Fruit fly (Drosophila melanogaster) whole organism, wandering third instar larva: ENCODE measurements around the gene Srp19.

Experiments
- Abd-B ChIP-seq: fragments of >200 bp; optimal IDR thresholded peaks from 2 replicates; lab custom pipeline; 2017; ENCODE audit warnings: missing biosample characterization, missing genetic modification characterization
- CG32264 ChIP-seq: fragments of 200-800 bp; sonication (Bioruptor generic); optimal IDR thresholded peaks from 2 replicates; lab custom pipeline; 2016; ENCODE audit warnings: missing biosample characterization, missing genetic modification characterization
- CG9705 ChIP-seq: fragments of 200-800 bp; sonication (Bioruptor generic); optimal IDR thresholded peaks from 2 replicates; lab custom pipeline; 2018; ENCODE audit warnings: missing biosample characterization, mild to moderate bottlenecking, missing genetic modification characterization
- CrebA ChIP-seq: fragments of 200-800 bp; sonication (Bioruptor generic); optimal IDR thresholded peaks from 2 replicates; lab custom pipeline; 2016; ENCODE audit warnings: missing biosample characterization, mild to moderate bottlenecking, missing genetic modification characterization, borderline replicate concordance
- Dfd ChIP-seq: fragments of >200 bp; optimal IDR thresholded peaks from 2 replicates; lab custom pipeline; 2017; ENCODE audit warnings: missing biosample characterization, missing genetic modification characterization
- Dif ChIP-seq: fragments of 200-275, 200-300 bp; sonication (Bioruptor generic); optimal IDR thresholded peaks from 2 replicates; lab custom pipeline; 2018; ENCODE audit warnings: missing biosample characterization, missing genetic modification characterization; ENCODE audit not compliant: partially characterized antibody
- GATAd ChIP-seq: sonication (Bioruptor generic); optimal IDR thresholded peaks from 2 replicates; lab custom pipeline; 2016; ENCODE audit warnings: missing biosample characterization, missing genetic modification characterization
- HLH106 ChIP-seq: fragments of 200-800 bp; optimal IDR thresholded peaks from 3 replicates; lab custom pipeline; 2019; ENCODE audit warnings: missing biosample characterization, mild to moderate bottlenecking, missing genetic modification characterization, moderate library complexity
- Hnf4 ChIP-seq: fragments of 200-800 bp; sonication (Bioruptor generic); optimal IDR thresholded peaks from 2 replicates; lab custom pipeline; 2016; ENCODE audit warnings: missing biosample characterization, mild to moderate bottlenecking, missing genetic modification characterization
- Hr78 ChIP-seq: fragments of >200 bp; optimal IDR thresholded peaks from 2 replicates; lab custom pipeline; 2017; ENCODE audit warnings: missing biosample characterization, missing genetic modification characterization
- Hr83 ChIP-seq: fragments of 200-300 bp; sonication (Bioruptor generic); optimal IDR thresholded peaks from 2 replicates; lab custom pipeline; 2016; ENCODE audit warnings: missing biosample characterization, mild to moderate bottlenecking, missing genetic modification characterization, moderate library complexity; ENCODE audit not compliant: poor library complexity, severe bottlenecking
- Jra ChIP-seq: sonication (Bioruptor generic); optimal IDR thresholded peaks from 2 replicates; lab custom pipeline; 2016; ENCODE audit warnings: missing biosample characterization, missing genetic modification characterization
- Mio ChIP-seq: sonication (Bioruptor generic); optimal IDR thresholded peaks from 2 replicates; lab custom pipeline; 2016; ENCODE audit warnings: missing biosample characterization, missing genetic modification characterization
- Myc ChIP-seq: fragments of >200 bp; optimal IDR thresholded peaks from 2 replicates; lab custom pipeline; 2017
- N ChIP-seq: fragments of >200 bp; optimal IDR thresholded peaks from 2 replicates; lab custom pipeline; 2018; ENCODE audit warnings: missing biosample characterization, missing external identifiers, missing genetic modification characterization
- OdsH ChIP-seq: fragments of 200-800 bp; sonication (Bioruptor generic); optimal IDR thresholded peaks from 2 replicates; lab custom pipeline; 2016; ENCODE audit warnings: missing biosample characterization, mild to moderate bottlenecking, missing genetic modification characterization
- Rel ChIP-seq, 2 experiments: fragments of 200-800 bp; sonication (Bioruptor generic) in 1 of 2; optimal IDR thresholded peaks; 2 replicates in 1 of 2; 3 replicates in 1 of 2; lab custom pipeline; 2016 to 2019; ENCODE audit warnings: mild to moderate bottlenecking in 2 of 2, missing biosample characterization in 2 of 2, missing genetic modification characterization in 2 of 2, moderate library complexity in 1 of 2
- Sp1 ChIP-seq: fragments of 200-800 bp; sonication (Bioruptor generic); optimal IDR thresholded peaks from 3 replicates; lab custom pipeline; 2019; ENCODE audit warnings: missing biosample characterization, mild to moderate bottlenecking, missing genetic modification characterization, moderate library complexity
- Vsx2 ChIP-seq: fragments of 200-300, 225-300 bp; sonication (Bioruptor generic); optimal IDR thresholded peaks from 2 replicates; lab custom pipeline; 2018; ENCODE audit warnings: missing biosample characterization, missing genetic modification characterization; ENCODE audit not compliant: partially characterized antibody
- br ChIP-seq: fragments of 200-800 bp; sonication (Bioruptor generic); optimal IDR thresholded peaks from 2 replicates; lab custom pipeline; 2016; ENCODE audit warnings: missing biosample characterization, missing genetic modification characterization
- brk ChIP-seq: fragments of 200-800 bp; sonication (Bioruptor generic); optimal IDR thresholded peaks from 2 replicates; lab custom pipeline; 2016; ENCODE audit warnings: missing biosample characterization, mild to moderate bottlenecking, missing genetic modification characterization
- dl ChIP-seq, 2 experiments: fragments of 175-275, 200-275 bp in 1 of 2; fragments of 200-275 bp in 1 of 2; sonication (Bioruptor generic); optimal IDR thresholded peaks; lab custom pipeline; 2018; ENCODE audit warnings: mild to moderate bottlenecking in 2 of 2, missing biosample characterization in 2 of 2, missing genetic modification characterization in 2 of 2, moderate library complexity in 2 of 2; ENCODE audit not compliant: partially characterized antibody in 2 of 2, insufficient read depth in 1 of 2
- dmrt93B ChIP-seq: fragments of 200-800 bp; sonication (Bioruptor generic); optimal IDR thresholded peaks from 2 replicates; lab custom pipeline; 2018; ENCODE audit warnings: missing biosample characterization, mild to moderate bottlenecking, missing genetic modification characterization
- dsf ChIP-seq: sonication (Bioruptor generic); optimal IDR thresholded peaks from 2 replicates; lab custom pipeline; 2016; ENCODE audit warnings: missing biosample characterization, missing genetic modification characterization, borderline replicate concordance
- ey ChIP-seq: fragments of 200-800 bp; sonication (Bioruptor generic); optimal IDR thresholded peaks from 2 replicates; lab custom pipeline; 2016; ENCODE audit warnings: missing biosample characterization, missing genetic modification characterization
- foxo ChIP-seq, 2 experiments: fragments of 200-800 bp; sonication (Bioruptor generic); optimal IDR thresholded peaks; 2 replicates in 1 of 2; 3 replicates in 1 of 2; lab custom pipeline; 2016 to 2017; ENCODE audit warnings: missing biosample characterization in 2 of 2, missing genetic modification characterization in 2 of 2
- fru ChIP-seq: fragments of 200-800 bp; sonication (Bioruptor generic); optimal IDR thresholded peaks from 3 replicates; lab custom pipeline; 2016; ENCODE audit warnings: missing biosample characterization, mild to moderate bottlenecking, missing genetic modification characterization
- h ChIP-seq: fragments of 200-800 bp; sonication (Bioruptor generic); optimal IDR thresholded peaks from 3 replicates; lab custom pipeline; 2016; ENCODE audit warnings: missing biosample characterization, mild to moderate bottlenecking, missing genetic modification characterization
- jim ChIP-seq: fragments of 175-275, 200-325 bp; sonication (Bioruptor generic); optimal IDR thresholded peaks from 2 replicates; lab custom pipeline; 2016; ENCODE audit warnings: missing biosample characterization, mild to moderate bottlenecking, missing genetic modification characterization
- lola ChIP-seq: fragments of >200 bp; optimal IDR thresholded peaks from 2 replicates; lab custom pipeline; 2017; ENCODE audit warnings: missing biosample characterization, missing genetic modification characterization
- pan ChIP-seq: fragments of >200 bp; optimal IDR thresholded peaks from 2 replicates; lab custom pipeline; 2017
- psq ChIP-seq: fragments of 200-800 bp; sonication (Bioruptor generic); optimal IDR thresholded peaks from 3 replicates; lab custom pipeline; 2017; ENCODE audit warnings: missing biosample characterization, mild to moderate bottlenecking, missing genetic modification characterization, moderate library complexity
- rgr ChIP-seq: fragments of 200-800 bp; sonication (Bioruptor generic); optimal IDR thresholded peaks from 3 replicates; lab custom pipeline; 2016; ENCODE audit warnings: missing biosample characterization, mild to moderate bottlenecking, missing genetic modification characterization
- sage ChIP-seq: fragments of 200-800 bp; sonication (Bioruptor generic); optimal IDR thresholded peaks from 2 replicates; lab custom pipeline; 2016; ENCODE audit warnings: missing biosample characterization, mild to moderate bottlenecking, missing genetic modification characterization
- sv ChIP-seq: fragments of 200-800 bp; sonication (Bioruptor generic); optimal IDR thresholded peaks from 3 replicates; lab custom pipeline; 2016; ENCODE audit warnings: missing biosample characterization, missing genetic modification characterization
- tai ChIP-seq: sonication (Bioruptor generic); optimal IDR thresholded peaks from 2 replicates; lab custom pipeline; 2016; ENCODE audit warnings: missing biosample characterization, missing genetic modification characterization
- usp ChIP-seq: fragments of >200 bp; optimal IDR thresholded peaks from 2 replicates; lab custom pipeline; 2017; ENCODE audit warnings: missing biosample characterization, missing genetic modification characterization
- woc ChIP-seq: sonication (Bioruptor generic); optimal IDR thresholded peaks from 2 replicates; lab custom pipeline; 2016; ENCODE audit warnings: missing biosample characterization, mild to moderate bottlenecking, missing genetic modification characterization

Srp19 gene

dm6 chr3L:7356386-7357117 is 8.7 kb upstream of the Srp19 start, which contains the start of gene CTCF:
CTCF (minus strand) TSS chr3L:7356713.
- peak; percentile 80 for TF ChIP-seq Myc (lab: Kevin White, UChicago)
- no peak for TF ChIP-seq lola (GFP tag; lab: Kevin White, UChicago)
- TF ChIP-seq fru (GFP tag; lab: Kevin White, UChicago) = no peak
- TF ChIP-seq dmrt93B (GFP tag; lab: Kevin White, UChicago) = no peak
- no peak for TF ChIP-seq dl (GFP tag; optimal IDR thresholded peaks at IDR 0.05; lab: Kevin White, UChicago; ENCODE audit: insufficient read depth in 1 of 2, partially characterized antibody in 2 of 2)
- TF ChIP-seq HLH106 = peak; percentile 56
- peak; percentile 14 for TF ChIP-seq Jra
- peak; percentile 50 for TF ChIP-seq rgr
- TF ChIP-seq Abd-B (GFP tag; lab: Kevin White, UChicago) = no peak
- no peak for TF ChIP-seq Mio (GFP tag; lab: Kevin White, UChicago)
- TF ChIP-seq Hr78 (GFP tag; lab: Kevin White, UChicago) = no peak
- TF ChIP-seq h (GFP tag; lab: Kevin White, UChicago) = peak; percentile 56
- no peak for TF ChIP-seq brk
- TF ChIP-seq sage (GFP tag; lab: Kevin White, UChicago) = no peak
- no peak for TF ChIP-seq pan (lab: Kevin White, UChicago)
- peak; percentile 37 for TF ChIP-seq OdsH (GFP tag; lab: Kevin White, UChicago)
- TF ChIP-seq foxo (GFP tag; optimal IDR thresholded peaks at IDR 0.05; lab: Kevin White, UChicago) = peak in 1 of 2 experiments; percentile 46
- TF ChIP-seq psq = peak; percentile 21
- no peak for TF ChIP-seq CG9705 (GFP tag; lab: Kevin White, UChicago)
- TF ChIP-seq Hnf4 (GFP tag; lab: Kevin White, UChicago) = no peak
- no peak for TF ChIP-seq Dfd (GFP tag; lab: Kevin White, UChicago)
- no peak for TF ChIP-seq Dif (GFP tag; lab: Kevin White, UChicago)
- TF ChIP-seq usp (GFP tag; lab: Kevin White, UChicago) = no peak
- no peak for TF ChIP-seq sv (GFP tag; lab: Kevin White, UChicago)
- no peak for TF ChIP-seq Rel (GFP tag; optimal IDR thresholded peaks at IDR 0.05; lab: Kevin White, UChicago)
- peak; percentile 15 for TF ChIP-seq Rel (tag; optimal IDR thresholded peaks at IDR 0.05; lab: Kevin White, UChicago)
- peak; percentile 44 for TF ChIP-seq br (GFP tag; lab: Kevin White, UChicago)
- TF ChIP-seq ey (GFP tag; lab: Kevin White, UChicago) = peak; percentile 30
- no peak for TF ChIP-seq dsf (GFP tag; lab: Kevin White, UChicago)
- no peak for TF ChIP-seq GATAd
- no peak for TF ChIP-seq jim (GFP tag; lab: Kevin White, UChicago)
- no peak for TF ChIP-seq woc (GFP tag; lab: Kevin White, UChicago)
- no peak for TF ChIP-seq N (GFP tag; lab: Kevin White, UChicago)
- no peak for TF ChIP-seq tai
- TF ChIP-seq Vsx2 (GFP tag; lab: Kevin White, UChicago) = no peak
- peak; percentile 16 for TF ChIP-seq Sp1 (GFP tag; lab: Kevin White, UChicago)
- TF ChIP-seq Hr83 (GFP tag; lab: Kevin White, UChicago) = no peak
- TF ChIP-seq CrebA = no peak
- no peak for TF ChIP-seq CG32264 (GFP tag; lab: Kevin White, UChicago)
- TF ChIP-seq, all 38 proteins: peak for 12

- TF ChIP-seq pan (lab: Kevin White, UChicago) (no peak), sage (GFP tag; lab: Kevin White, UChicago) (no peak), CG9705 (GFP tag; lab: Kevin White, UChicago) (no peak), dl (GFP tag; optimal IDR thresholded peaks at IDR 0.05; lab: Kevin White, UChicago; ENCODE audit: insufficient read depth in 1 of 2, partially characterized antibody in 2 of 2) (no peak), Abd-B (GFP tag; lab: Kevin White, UChicago) (no peak), HLH106 (no peak), lola (GFP tag; lab: Kevin White, UChicago) (no peak), Mio (GFP tag; lab: Kevin White, UChicago) (no peak), psq (no peak), CG32264 (GFP tag; lab: Kevin White, UChicago) (no peak), sv (GFP tag; lab: Kevin White, UChicago) (no peak), usp (GFP tag; lab: Kevin White, UChicago) (no peak), h (GFP tag; lab: Kevin White, UChicago) (no peak), rgr (no peak), brk (no peak), ey (GFP tag; lab: Kevin White, UChicago) (no peak), dmrt93B (GFP tag; lab: Kevin White, UChicago) (no peak)
- TF ChIP-seq, all 38 proteins: peak for 0
Observed at dm6 chr3L:7349311-7349710, 1.5 kb upstream of the Srp19 start.
